Fruit fly (Drosophila melanogaster) S2 (cell line): ENCODE results near the gene tHMG1.
A peak's percentile ranks its signal among the peaks of the same experiment; 100 is the strongest.

ENCODE experiments used
- CG8478 ChIP-seq: fragments of >200 bp; optimal IDR thresholded peaks from 2 replicates; lab custom pipeline; 2018
- CTCF ChIP-seq, 2 experiments: fragments of >200 bp; optimal IDR thresholded peaks; 2 replicates each; lab custom pipeline; 2018

The tHMG1 gene

dm6 chr3R:22522859-22523258, 31.2 kb downstream of the tHMG1 start:
- TF ChIP-seq CTCF (optimal IDR thresholded peaks at IDR 0.05; lab: Kevin White, UChicago) (no peak), CG8478 (no peak)

DNA sequence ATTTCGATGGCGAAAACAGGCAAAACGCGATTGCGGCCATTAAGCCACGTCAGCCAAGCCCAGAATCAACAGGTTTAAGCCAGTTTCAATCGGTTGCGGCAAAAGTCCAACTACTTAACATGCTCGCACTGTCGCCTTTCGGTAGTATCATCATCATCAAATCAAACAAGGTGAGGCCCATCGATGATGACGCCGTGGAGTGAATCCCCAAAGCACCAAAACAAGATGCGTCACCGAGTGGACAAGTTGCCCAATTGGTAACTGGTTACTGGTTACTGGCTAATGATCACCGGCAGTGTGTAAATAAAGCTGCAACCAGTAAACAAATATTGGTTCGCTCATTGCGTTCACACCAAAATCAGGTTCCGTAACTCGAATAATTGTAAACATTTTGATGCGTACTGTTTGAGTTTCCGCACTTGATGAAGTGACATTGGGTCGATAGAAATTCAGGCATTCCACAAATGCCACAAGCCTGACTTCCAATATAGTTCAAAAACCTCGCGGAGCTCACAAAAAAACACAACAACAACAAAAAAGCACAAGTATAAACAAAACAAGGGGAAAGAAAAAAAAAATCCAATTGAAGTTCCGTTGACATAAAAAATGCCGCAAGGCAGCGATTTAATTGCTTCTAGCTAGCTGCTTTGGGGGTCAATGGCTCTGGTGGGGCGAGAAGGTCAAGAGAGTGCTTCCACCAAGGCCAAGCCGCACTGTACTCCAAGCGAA, 32.9 kb downstream of the tHMG1 start:
- no peak for TF ChIP-seq CG8478
- no peak for TF ChIP-seq CTCF (optimal IDR thresholded peaks at IDR 0.05; lab: Kevin White, UChicago)

DNA sequence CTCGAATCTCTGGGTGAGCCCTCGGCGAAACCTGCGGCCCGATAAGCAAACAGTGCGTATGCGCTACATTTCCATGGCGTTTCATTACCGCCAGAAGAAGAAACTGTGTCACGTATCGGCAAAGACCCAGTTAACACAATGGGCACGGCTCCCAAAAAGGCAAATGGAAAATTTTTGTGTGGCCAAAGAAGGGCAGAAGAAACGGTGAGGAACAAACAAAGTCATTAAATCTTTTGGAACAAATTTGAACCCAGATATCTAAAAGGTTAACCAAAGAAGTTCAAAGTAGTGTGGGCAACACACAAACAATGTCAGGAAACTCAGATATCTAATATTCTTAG, 33.4 kb downstream of the tHMG1 start:
- TF ChIP-seq CTCF (optimal IDR thresholded peaks at IDR 0.05; lab: Kevin White, UChicago) (no peak), CG8478 (no peak)

- no peak for TF ChIP-seq CG8478
- no peak for TF ChIP-seq CTCF (optimal IDR thresholded peaks at IDR 0.05; lab: Kevin White, UChicago)
Observed at dm6 chr3R:22525546-22526352, 34.1 kb downstream of the tHMG1 start.

dm6 chr3R:22526353-22526907, 34.8 kb downstream of the tHMG1 start:
- TF ChIP-seq CTCF (optimal IDR thresholded peaks at IDR 0.05; lab: Kevin White, UChicago) (no peak), CG8478 (no peak)

- no peak for TF ChIP-seq CTCF (optimal IDR thresholded peaks at IDR 0.05; lab: Kevin White, UChicago)
- no peak for TF ChIP-seq CG8478
Observed at dm6 chr3R:22527192-22527591, 35.6 kb downstream of the tHMG1 start.

dm6 chr3R:22527636-22528148, 36.1 kb downstream of the tHMG1 start:
- TF ChIP-seq CG8478 (no peak), CTCF (optimal IDR thresholded peaks at IDR 0.05; lab: Kevin White, UChicago) (no peak)

DNA sequence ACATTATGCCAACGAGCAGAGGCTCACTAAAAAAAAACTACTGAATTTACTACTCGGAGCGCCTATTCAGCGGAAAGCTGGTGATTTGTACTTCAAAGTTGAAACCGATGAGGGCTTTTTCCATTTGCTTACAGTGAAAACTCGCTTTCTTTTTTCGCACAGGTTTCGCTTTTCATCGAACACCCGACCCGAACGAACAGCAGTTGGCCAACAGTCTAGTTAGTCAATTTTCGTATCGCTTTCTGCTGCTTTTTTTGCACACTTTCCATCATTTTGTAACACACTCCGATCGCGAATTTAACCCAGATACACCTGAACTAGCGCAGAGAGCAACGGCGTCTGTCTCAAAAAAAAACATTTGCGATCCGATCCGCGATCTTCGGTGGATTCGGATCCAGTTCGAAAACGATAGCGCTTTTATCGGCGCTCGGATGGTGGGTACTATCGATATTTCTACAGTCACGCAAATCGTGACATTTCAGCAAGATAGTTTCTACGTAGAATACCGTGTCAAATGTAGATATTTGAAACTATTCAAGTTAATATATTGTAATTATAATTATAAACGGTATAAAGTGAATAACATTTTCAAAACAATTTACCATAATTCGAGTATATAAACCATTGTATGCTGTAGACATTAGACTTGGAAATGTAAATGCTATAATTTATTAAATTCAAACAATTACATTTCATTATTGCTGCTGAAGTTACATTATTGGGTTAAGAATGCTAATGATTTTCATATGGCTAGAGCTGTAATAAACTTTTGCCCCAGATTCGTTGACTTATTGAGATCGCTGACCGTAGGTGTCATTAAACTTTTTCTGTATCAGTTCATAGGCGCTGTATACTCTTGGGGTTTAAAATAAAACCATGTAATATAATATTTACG, 36.9 kb downstream of the tHMG1 start, which contains the start of gene CG5346:
Gene CG5346, minus strand, starts transcription at position 400 of the 895 bp plus-strand sequence.
- TF ChIP-seq CTCF (optimal IDR thresholded peaks at IDR 0.05; lab: Kevin White, UChicago) (peak; percentile 8 to 46), CG8478 (no peak)

DNA sequence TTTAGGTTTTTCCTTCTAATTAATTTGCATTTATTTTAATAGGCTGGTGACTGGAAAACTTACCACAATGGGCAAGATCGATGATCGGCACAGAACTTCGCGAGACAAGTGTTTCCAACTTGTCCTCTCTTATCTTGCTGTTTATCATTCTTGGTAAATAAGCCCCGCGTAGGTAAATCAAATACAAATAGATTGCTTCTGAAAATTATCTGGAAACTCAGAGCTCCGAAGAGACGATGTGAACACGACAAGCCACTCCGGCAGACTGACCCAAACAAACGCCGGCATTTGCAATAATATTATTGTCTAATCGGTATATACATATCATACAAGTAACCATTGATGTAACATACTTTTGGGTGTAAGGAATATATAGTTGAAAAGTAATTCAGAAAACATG, 38.7 kb downstream of the tHMG1 start, which contains the start of gene CG33099:
Gene CG33099, minus strand, starts transcription at position 268 of the 400 bp plus-strand sequence.
- TF ChIP-seq CG8478 (no peak), CTCF (optimal IDR thresholded peaks at IDR 0.05; lab: Kevin White, UChicago) (no peak)

- TF ChIP-seq CG8478 (no peak), CTCF (optimal IDR thresholded peaks at IDR 0.05; lab: Kevin White, UChicago) (no peak)
Observed at dm6 chr3R:22531801-22532200, 40.2 kb downstream of the tHMG1 start, which contains the start of gene CG33093. Gene CG33093 (minus strand): TSS chr3R:22531922.

dm6 chr3R:22533973-22534931, 42.6 kb downstream of the tHMG1 start:
- TF ChIP-seq CTCF (optimal IDR thresholded peaks at IDR 0.05; lab: Kevin White, UChicago) (no peak), CG8478 (no peak)

dm6 chr3R:22535945-22536344, 44.3 kb downstream of the tHMG1 start:
- TF ChIP-seq CTCF (optimal IDR thresholded peaks at IDR 0.05; lab: Kevin White, UChicago) (no peak), CG8478 (no peak)
